Worm (Caenorhabditis elegans) whole organism, L4 larva: ENCODE measurements around the gene Y49F6B.2.

ENCODE experiments used
- F10B5.3 ChIP-seq: sonication (generic microtip); optimal IDR thresholded peaks from 2 replicates; lab custom pipeline; 2016; ENCODE audit warnings: mild to moderate bottlenecking, missing genetic modification characterization, missing compliant biosample characterization
- F26F4.8 ChIP-seq: fragments of 200-800 bp; sonication (Bioruptor generic); conservative IDR thresholded peaks from 2 replicates; pipeline ENCODE4 v1.3.6; 2022; ENCODE audit warnings: missing genetic modification characterization, missing compliant biosample characterization
- F37D6.2 ChIP-seq: sonication (generic microtip); optimal IDR thresholded peaks from 2 replicates; lab custom pipeline; 2016; ENCODE audit warnings: mild to moderate bottlenecking, missing genetic modification characterization, missing compliant biosample characterization
- F49E8.2 ChIP-seq: sonication (generic microtip); optimal IDR thresholded peaks from 2 replicates; lab custom pipeline; 2016; ENCODE audit warnings: missing compliant biosample characterization, mild to moderate bottlenecking, missing genetic modification characterization, borderline replicate concordance
- R02D3.7 ChIP-seq: fragments of 150-350 bp; sonication (generic microtip); optimal IDR thresholded peaks from 3 replicates; lab custom pipeline; 2014; ENCODE audit warnings: missing biosample characterization, missing genetic modification characterization
- T26A8.4 ChIP-seq: fragments of 200-800 bp; sonication (Bioruptor generic); IDR thresholded peaks from 2 replicates; pipeline ENCODE4 v1.3.6; 2022; ENCODE audit warnings: missing genetic modification characterization, missing compliant biosample characterization
- Y105C5A.15 ChIP-seq: fragments of 200-800 bp; sonication (Bioruptor generic); IDR thresholded peaks from 2 replicates; pipeline ENCODE4 v1.3.6; 2022; ENCODE audit warnings: missing genetic modification characterization, missing compliant biosample characterization
- Y48G9A.11 ChIP-seq: fragments of 200-800 bp; sonication (Bioruptor generic); IDR thresholded peaks from 2 replicates; pipeline ENCODE4 v1.3.6; 2022; ENCODE audit warnings: missing genetic modification reagents, missing genetic modification characterization, missing compliant biosample characterization
- aha-1 ChIP-seq: fragments of 150-350 bp; peaks from one replicate; lab custom pipeline; 2014; ENCODE audit warnings: missing biosample characterization, missing genetic modification characterization
- ama-1 ChIP-seq: fragments of 150-350 bp; optimal IDR thresholded peaks from 2 replicates; lab custom pipeline; 2014; ENCODE audit warnings: inconsistent platforms, mixed read lengths
- ceh-28 ChIP-seq: fragments of 150-350 bp; optimal IDR thresholded peaks from 2 replicates; lab custom pipeline; 2014; ENCODE audit warnings: missing biosample characterization, missing genetic modification reagents, missing genetic modification characterization
- ceh-32 ChIP-seq: sonication (generic microtip); optimal IDR thresholded peaks from 2 replicates; lab custom pipeline; 2016; ENCODE audit warnings: mild to moderate bottlenecking, missing genetic modification characterization, missing compliant biosample characterization; ENCODE audit not compliant: poor library complexity
- ceh-44 ChIP-seq: fragments of 200-800 bp; sonication (Bioruptor generic); IDR thresholded peaks from 2 replicates; pipeline ENCODE4 v1.3.6; 2022; ENCODE audit warnings: missing genetic modification reagents, missing genetic modification characterization, missing compliant biosample characterization
- ceh-82 ChIP-seq: sonication (generic microtip); optimal IDR thresholded peaks from 2 replicates; lab custom pipeline; 2017; ENCODE audit warnings: missing biosample characterization, missing genetic modification characterization
- daf-19 ChIP-seq: fragments of 200-800 bp; sonication (Bioruptor generic); conservative IDR thresholded peaks from 2 replicates; pipeline ENCODE4 v1.3.6; 2022; ENCODE audit warnings: missing genetic modification characterization, missing compliant biosample characterization
- egl-43 ChIP-seq: fragments of 200-800 bp; sonication (Bioruptor generic); IDR thresholded peaks from 2 replicates; pipeline ENCODE4 v1.3.6; 2022; ENCODE audit warnings: missing genetic modification reagents, missing genetic modification characterization, missing compliant biosample characterization
- fkh-10 ChIP-seq: fragments of 150-350 bp; optimal IDR thresholded peaks from 2 replicates; lab custom pipeline; 2014; ENCODE audit warnings: missing biosample characterization, missing genetic modification reagents, missing genetic modification characterization
- hlh-30 ChIP-seq: sonication (generic microtip); optimal IDR thresholded peaks from 2 replicates; lab custom pipeline; 2017; ENCODE audit warnings: antibody characterized with exemption, mild to moderate bottlenecking, missing genetic modification characterization, missing compliant biosample characterization; ENCODE audit not compliant: insufficient read depth
- jun-1 ChIP-seq: fragments of 150-350 bp; optimal IDR thresholded peaks from 2 replicates; lab custom pipeline; 2014; ENCODE audit warnings: missing biosample characterization, missing genetic modification reagents, missing genetic modification characterization
- lin-1 ChIP-seq: fragments of 200-800 bp; sonication (Bioruptor generic); IDR thresholded peaks from 2 replicates; pipeline ENCODE4 v1.3.6; 2022; ENCODE audit warnings: missing genetic modification reagents, missing genetic modification characterization, missing compliant biosample characterization
- lsy-2 ChIP-seq, 2 experiments: fragments of 150-350 bp in 1 of 2; sonication (generic microtip) in 1 of 2; optimal IDR thresholded peaks; 2 replicates each; lab custom pipeline; 2014 to 2017; ENCODE audit warnings: missing biosample characterization in 2 of 2, missing genetic modification characterization in 2 of 2
- nhr-11 ChIP-seq: fragments of 150-350 bp; optimal IDR thresholded peaks from 2 replicates; lab custom pipeline; 2014; ENCODE audit warnings: missing biosample characterization, missing genetic modification characterization
- nhr-111 ChIP-seq: fragments of 200-800 bp; sonication (Bioruptor generic); optimal IDR thresholded peaks from 2 replicates; lab custom pipeline; 2018; ENCODE audit warnings: mild to moderate bottlenecking, missing genetic modification characterization, missing compliant biosample characterization
- nhr-25 ChIP-seq: sonication (generic microtip); optimal IDR thresholded peaks from 2 replicates; lab custom pipeline; 2017; ENCODE audit warnings: missing genetic modification characterization, mild to moderate bottlenecking, missing compliant biosample characterization, antibody characterized with exemption, moderate library complexity, borderline replicate concordance; ENCODE audit not compliant: insufficient read depth
- nhr-76 ChIP-seq: fragments of 150-350 bp; optimal IDR thresholded peaks from 2 replicates; lab custom pipeline; 2014; ENCODE audit warnings: missing biosample characterization, missing genetic modification characterization
- pha-4 ChIP-seq, 2 experiments: fragments of 150-350 bp in 1 of 2; fragments of 200-800 bp in 1 of 2; sonication (Bioruptor generic) in 1 of 2; IDR thresholded peaks in 1 of 2; optimal IDR thresholded peaks in 1 of 2; 2 replicates each; pipeline versions ENCODE4 v1.3.6 to Lab custom; 2014 to 2022; ENCODE audit warnings: missing genetic modification characterization in 2 of 2, missing genetic modification reagents in 2 of 2, missing biosample characterization in 1 of 2, missing compliant biosample characterization in 1 of 2
- php-3 ChIP-seq: fragments of 200-800 bp; sonication (Bioruptor generic); IDR thresholded peaks from 2 replicates; pipeline ENCODE4 v1.3.6; 2022; ENCODE audit warnings: missing genetic modification reagents, missing genetic modification characterization, missing compliant biosample characterization
- sdz-12 ChIP-seq: fragments of 200-800 bp; sonication (Bioruptor generic); optimal IDR thresholded peaks from 2 replicates; lab custom pipeline; 2018; ENCODE audit warnings: mild to moderate bottlenecking, missing genetic modification characterization, missing compliant biosample characterization
- set-16 ChIP-seq: fragments of 200-800 bp; sonication (Bioruptor generic); IDR thresholded peaks from 2 replicates; pipeline ENCODE4 v1.3.6; 2022; ENCODE audit warnings: missing genetic modification reagents, missing genetic modification characterization, missing compliant biosample characterization
- skn-1 ChIP-seq: fragments of 150-350 bp; optimal IDR thresholded peaks from 2 replicates; lab custom pipeline; 2014; ENCODE audit warnings: missing biosample characterization, missing genetic modification characterization
- spr-1 ChIP-seq: sonication (generic microtip); optimal IDR thresholded peaks from 2 replicates; lab custom pipeline; 2016; ENCODE audit warnings: mild to moderate bottlenecking, missing genetic modification characterization, missing compliant biosample characterization
- spr-3 ChIP-seq: fragments of 200-800 bp; sonication (Bioruptor generic); optimal IDR thresholded peaks from 2 replicates; lab custom pipeline; 2018; ENCODE audit warnings: mild to moderate bottlenecking, missing genetic modification characterization, missing compliant biosample characterization
- unc-62 ChIP-seq, 3 experiments: fragments of 150-350 bp in 1 of 3; sonication (generic microtip); optimal IDR thresholded peaks in 2 of 3; peaks in 1 of 3; 1 replicate in 1 of 3; 2 replicates in 2 of 3; lab custom pipeline; 2014 to 2017; ENCODE audit warnings: missing biosample characterization in 3 of 3, missing genetic modification characterization in 3 of 3, missing genetic modification reagents in 3 of 3, missing genotype in 1 of 3
- zag-1 ChIP-seq: fragments of 150-350 bp; optimal IDR thresholded peaks from 2 replicates; lab custom pipeline; 2014; ENCODE audit warnings: missing biosample characterization, missing genetic modification characterization
- zfp-3 ChIP-seq: fragments of 200-800 bp; sonication (Bioruptor generic); conservative IDR thresholded peaks from 2 replicates; pipeline ENCODE4 v1.3.6; 2022; ENCODE audit warnings: missing genetic modification reagents, missing genetic modification characterization, missing compliant biosample characterization
- ztf-7 ChIP-seq: fragments of 150-350 bp; optimal IDR thresholded peaks from 2 replicates; lab custom pipeline; 2014; ENCODE audit warnings: missing biosample characterization, missing genetic modification characterization

The Y49F6B.2 gene

ce11 chrII:3499386-3499785 is 3.4 kb upstream of the Y49F6B.2 start, which contains the start of gene Y49F6B.9:
TSS of gene Y49F6B.9 (minus strand) at chrII:3499387.
- TF ChIP-seq Y48G9A.11 (GFP tag; lab: Robert Waterston, UW) (peak; percentile 94), aha-1 (tag; lab: Kevin White, UChicago) (peak; percentile 87), F10B5.3 (tag; lab: Kevin White, UChicago) (no peak)

DNA sequence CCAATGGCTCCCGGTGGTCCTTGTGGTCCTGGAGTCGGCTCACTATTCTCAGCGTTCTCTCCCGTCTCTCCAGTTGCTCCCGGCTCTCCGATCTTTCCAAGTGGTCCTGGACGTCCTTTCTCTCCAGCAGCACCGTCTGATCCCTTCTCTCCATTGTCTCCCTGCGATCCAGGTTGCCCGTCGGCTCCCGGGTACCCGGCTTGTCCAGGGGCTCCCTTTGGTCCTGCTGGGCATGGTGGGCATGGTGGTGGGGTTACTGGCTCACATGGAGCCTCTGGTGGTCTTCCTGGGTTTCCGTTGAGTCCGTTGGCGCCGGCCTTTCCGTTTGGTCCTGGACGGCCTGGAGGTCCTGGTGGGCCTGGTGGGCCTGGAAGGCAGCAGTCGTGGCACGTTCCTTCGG is 2.4 kb upstream of the Y49F6B.2 start:
- TF ChIP-seq zag-1 (tag; lab: Kevin White, UChicago), result no peak
- TF ChIP-seq egl-43 (GFP tag; lab: Robert Waterston, UW), result peak; percentile 65; the same call in 1 of the 2 replicates
- TF ChIP-seq T26A8.4 (GFP tag; lab: Robert Waterston, UW), result peak; percentile 57
- TF ChIP-seq ceh-44 (GFP tag; lab: Robert Waterston, UW), result no peak
- no peak for TF ChIP-seq F26F4.8
- no peak for TF ChIP-seq skn-1
- no peak for TF ChIP-seq lsy-2 (tag; optimal IDR thresholded peaks at IDR 0.05; lab: Kevin White, UChicago)
- no peak for TF ChIP-seq nhr-25 (tag; lab: Kevin White, UChicago)
- no peak for TF ChIP-seq daf-19 (GFP tag; lab: Robert Waterston, UW)
- TF ChIP-seq ztf-7, result no peak
- no peak for TF ChIP-seq hlh-30
- no peak for TF ChIP-seq F49E8.2 (tag; lab: Kevin White, UChicago)
- no peak for TF ChIP-seq aha-1 (tag; lab: Kevin White, UChicago)
- TF ChIP-seq nhr-11 (tag; lab: Kevin White, UChicago), result no peak
- no peak for TF ChIP-seq sdz-12 (GFP tag; lab: Kevin White, UChicago)
- TF ChIP-seq zfp-3 (GFP tag; lab: Robert Waterston, UW), result no peak
- TF ChIP-seq lin-1, result no peak
- no peak for TF ChIP-seq F10B5.3 (tag; lab: Kevin White, UChicago)
- no peak for TF ChIP-seq nhr-76 (tag; lab: Kevin White, UChicago)
- TF ChIP-seq set-16 (GFP tag; lab: Robert Waterston, UW), result peak; percentile 97
- TF ChIP-seq spr-3 (GFP tag; lab: Kevin White, UChicago), result no peak
- peak; percentile 31; the same call in 1 of the 2 replicates for TF ChIP-seq php-3
- TF ChIP-seq ama-1 (lab: Kevin White, UChicago), result no peak
- TF ChIP-seq F37D6.2 (tag; lab: Kevin White, UChicago), result no peak
- TF ChIP-seq spr-1 (tag; lab: Kevin White, UChicago), result peak; percentile 7
- TF ChIP-seq jun-1, result no peak
- no peak for TF ChIP-seq R02D3.7 (tag; lab: Kevin White, UChicago)
- TF ChIP-seq ceh-32 (tag; lab: Kevin White, UChicago), result no peak
- TF ChIP-seq ceh-82, result no peak
- TF ChIP-seq nhr-111 (GFP tag; lab: Kevin White, UChicago), result peak; percentile 13

- 0 out of 2 replicates have a peak, but pooled peaks have one; percentile 43 for TF ChIP-seq Y105C5A.15
- TF ChIP-seq egl-43 (GFP tag; lab: Robert Waterston, UW), result peak; percentile 61; the same call in 1 of the 2 replicates
- TF ChIP-seq ceh-28, result no peak
- TF ChIP-seq pha-4 (GFP tag; IDR thresholded peaks at IDR 0.05; lab: Robert Waterston, UW), result peak; percentile 15; the same call in 1 of the 2 replicates
- no peak for TF ChIP-seq pha-4 (tag; optimal IDR thresholded peaks at IDR 0.05; lab: Kevin White, UChicago)
- peak; percentile 94 for TF ChIP-seq aha-1 (tag; lab: Kevin White, UChicago)
- TF ChIP-seq fkh-10 (GFP tag; lab: Kevin White, UChicago), result no peak
- peak in 1 of 2 experiments; percentile 67 for TF ChIP-seq unc-62 (GFP tag; optimal IDR thresholded peaks at IDR 0.05 in 1 of 2; lab: Kevin White, UChicago)
- TF ChIP-seq unc-62 (tag; optimal IDR thresholded peaks at IDR 0.05; lab: Kevin White, UChicago), result no peak
These were observed 757 bp upstream of the Y49F6B.2 start for ce11 chrII:3502011-3502410.
